Worm (Caenorhabditis elegans): Measurements from ENCODE around the gene ptp-3.

Gene ptp-3

ce11 chrII:10975239-10975638 lies at the start of gene ptp-3:
ptp-3 (plus strand) TSS chrII:10975539.
- no peak for TF ChIP-seq Y53F4B.3 (GFP tag; IDR thresholded peaks at IDR 0.05)
- no peak for TF ChIP-seq B0336.3 (GFP tag; IDR thresholded peaks at IDR 0.05)

- TF ChIP-seq C17E4.6 (GFP tag; IDR thresholded peaks at IDR 0.05) (no peak), nhr-179 (tag; optimal IDR thresholded peaks at IDR 0.05) (no peak), ekl-4 (GFP tag; IDR thresholded peaks at IDR 0.05) (peak; percentile 22; the same call in 1 of the 2 replicates), bed-1 (GFP tag; IDR thresholded peaks at IDR 0.05) (no peak), ccch-3 (GFP tag; optimal IDR thresholded peaks at IDR 0.05) (no peak), snpc-4 (GFP tag; optimal IDR thresholded peaks at IDR 0.05) (no peak), snpc-4 (tag; optimal IDR thresholded peaks at IDR 0.05) (no peak), mel-28 (tag; optimal IDR thresholded peaks at IDR 0.05; ENCODE audit: borderline replicate concordance) (no peak), B0336.3 (GFP tag; IDR thresholded peaks at IDR 0.05) (no peak), nfya-2 (GFP tag; IDR thresholded peaks at IDR 0.05) (no peak), T07F8.4 (tag; optimal IDR thresholded peaks at IDR 0.05) (no peak), tbx-9 (tag; optimal IDR thresholded peaks at IDR 0.05; ENCODE audit: borderline replicate concordance) (no peak), let-607 (tag; optimal IDR thresholded peaks at IDR 0.05) (no peak), ceh-58 (GFP tag; IDR thresholded peaks at IDR 0.05) (no peak), F37B4.10 (GFP tag; IDR thresholded peaks at IDR 0.05) (no peak), cebp-1 (GFP tag; IDR thresholded peaks at IDR 0.05) (no peak), cebp-1 (tag; optimal IDR thresholded peaks at IDR 0.05) (no peak), attf-3 (GFP tag; conservative IDR thresholded peaks at IDR 0.05) (no peak), gei-17 (GFP tag; optimal IDR thresholded peaks at IDR 0.05) (no peak), pbrm-1 (GFP tag; IDR thresholded peaks at IDR 0.05) (no peak), F23B12.7 (tag; optimal IDR thresholded peaks at IDR 0.05; ENCODE audit: insufficient read depth) (no peak), attf-5 (GFP tag; optimal IDR thresholded peaks at IDR 0.05) (no peak), repo-1 (tag; optimal IDR thresholded peaks at IDR 0.05) (no peak), dpl-1 (GFP tag; optimal IDR thresholded peaks at IDR 0.05) (peak; percentile 66), aptf-2 (GFP tag; conservative IDR thresholded peaks at IDR 0.05) (no peak), efl-1 (GFP tag; optimal IDR thresholded peaks at IDR 0.05) (peak; percentile 92), Y53F4B.3 (GFP tag; IDR thresholded peaks at IDR 0.05) (no peak), egrh-3 (GFP tag; IDR thresholded peaks at IDR 0.05) (no peak), nhr-80 (tag; optimal IDR thresholded peaks at IDR 0.05) (peak; percentile 9), F52B5.7 (tag; optimal IDR thresholded peaks at IDR 0.05) (no peak), hsf-1 (GFP tag; IDR thresholded peaks at IDR 0.05) (no peak), tbp1 (GFP tag; optimal IDR thresholded peaks at IDR 0.05) (no peak), lin-54 (GFP tag; optimal IDR thresholded peaks at IDR 0.05) (peak; percentile 68), Y56A3A.18 (GFP tag; IDR thresholded peaks at IDR 0.05) (no peak), ZK185.1 (tag; optimal IDR thresholded peaks at IDR 0.05; ENCODE audit: poor library complexity, severe bottlenecking) (peak; percentile 5), ceh-40 (GFP tag; IDR thresholded peaks at IDR 0.05) (no peak), Y53G8AR.9 (GFP tag; conservative IDR thresholded peaks at IDR 0.05) (no peak), lsl-1 (GFP tag; optimal IDR thresholded peaks at IDR 0.05) (peak; percentile 41), F33H1.4 (GFP tag; IDR thresholded peaks at IDR 0.05) (peak; percentile 53), sdz-38 (tag; optimal IDR thresholded peaks at IDR 0.05) (no peak), B0035.1 (tag; optimal IDR thresholded peaks at IDR 0.05) (no peak), lsy-27 (tag; optimal IDR thresholded peaks at IDR 0.05; ENCODE audit: borderline replicate concordance, insufficient read depth) (no peak), ztf-6 (GFP tag; IDR thresholded peaks at IDR 0.05) (no peak), lag-1 (GFP tag; IDR thresholded peaks at IDR 0.05) (no peak), sptf-2 (GFP tag; optimal IDR thresholded peaks at IDR 0.05) (no peak), K11D2.4 (GFP tag; IDR thresholded peaks at IDR 0.05) (no peak)
Observed at ce11 chrII:10925804-10926570, 49.4 kb upstream of the ptp-3 start, which contains the start of gene metr-1. metr-1 (plus strand) TSS chrII:10926561.
